Fruit fly (Drosophila melanogaster) whole organism: Measurements from ENCODE around the gene CG13135.

Experiments used
- CG8478 ChIP-seq: fragments of >200 bp; optimal IDR thresholded peaks from 2 replicates; lab custom pipeline; 2018; ENCODE audit warnings: inconsistent platforms
- Dll ChIP-seq: fragments of >200 bp; optimal IDR thresholded peaks from 2 replicates; lab custom pipeline; 2017
- EcR ChIP-seq, 2 experiments: fragments of >200 bp; optimal IDR thresholded peaks; 2 replicates each; lab custom pipeline; 2017; ENCODE audit warnings: missing biosample characterization in 2 of 2, missing genetic modification characterization in 2 of 2, missing genetic modification reagents in 2 of 2
- pan ChIP-seq: fragments of >200 bp; optimal IDR thresholded peaks from 2 replicates; lab custom pipeline; 2017
- usp ChIP-seq: fragments of >200 bp; optimal IDR thresholded peaks from 2 replicates; lab custom pipeline; 2017; ENCODE audit warnings: missing biosample characterization, missing genetic modification characterization, mixed read lengths

CG13135 gene

DNA sequence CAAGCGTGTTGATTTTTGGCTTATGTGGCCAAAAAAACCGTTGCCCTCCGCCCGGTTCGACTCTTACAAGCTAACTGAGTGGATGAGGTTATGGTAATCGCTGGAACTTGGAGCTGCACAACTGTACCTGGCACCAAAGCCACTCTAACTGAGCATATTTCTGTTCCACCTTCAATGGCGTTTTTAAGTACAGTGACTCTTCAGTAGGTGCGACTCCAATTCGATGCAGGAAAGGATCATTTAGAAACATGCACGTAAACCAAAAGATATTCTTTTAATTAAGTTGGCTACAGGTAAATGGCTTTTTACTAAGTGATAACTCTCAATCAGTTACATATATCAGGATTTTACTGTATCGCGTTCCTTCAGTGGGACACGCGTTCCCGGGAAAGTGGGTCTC is 30.3 kb downstream of the CG13135 start, which contains the start of gene CG13133:
Gene CG13133 (minus strand): TSS at position 101 of the 400 bp plus-strand sequence.
- TF ChIP-seq usp (GFP tag; lab: Kevin White, UChicago) (no peak), EcR (GFP tag; optimal IDR thresholded peaks at IDR 0.05; lab: Kevin White, UChicago) (no peak), pan (no peak), Dll (lab: Kevin White, UChicago) (no peak), CG8478 (lab: Kevin White, UChicago) (no peak)
